Worm (Caenorhabditis elegans) whole organism, early embryonic: ENCODE measurements around the gene chil-22.

Experiments
- F13C5.2 ChIP-seq: sonication (generic microtip); optimal IDR thresholded peaks from 2 replicates; lab custom pipeline; 2017; ENCODE audit warnings: mild to moderate bottlenecking, missing genetic modification characterization, inconsistent platforms, missing compliant biosample characterization
- hmbx-1 ChIP-seq: sonication (generic microtip); optimal IDR thresholded peaks from 2 replicates; lab custom pipeline; 2016; ENCODE audit warnings: mild to moderate bottlenecking, missing genetic modification characterization, missing compliant biosample characterization

DNA sequence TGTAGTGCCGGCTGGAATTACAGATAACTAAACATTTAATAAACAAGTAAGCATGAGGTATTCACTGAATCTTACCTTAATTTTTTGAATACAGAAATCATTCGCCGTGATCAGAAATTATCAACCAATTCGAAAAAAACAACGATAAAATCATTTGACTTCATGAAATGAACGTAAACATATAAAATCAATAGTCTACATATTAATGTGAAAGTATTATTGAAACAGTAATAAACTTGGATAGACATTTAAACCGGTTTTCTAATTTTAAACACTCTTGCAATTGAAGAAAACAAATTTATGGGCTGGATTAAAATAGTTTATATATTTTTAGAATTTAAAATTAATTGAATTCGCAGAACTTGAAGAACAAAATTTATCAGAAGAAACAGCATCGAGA, 24.2 kb downstream of the chil-22 start, which contains the start of gene chil-16:
- TF ChIP-seq F13C5.2 (tag; lab: Kevin White, UChicago) (no peak), hmbx-1 (tag; lab: Kevin White, UChicago) (no peak)
